Worm (Caenorhabditis elegans) whole organism, L3 larva: ENCODE data around the gene R07E5.4.

Source experiments
- aly-2 ChIP-seq: fragments of 150-350 bp; optimal IDR thresholded peaks from 2 replicates; lab custom pipeline; 2014; ENCODE audit warnings: missing biosample characterization, missing genetic modification characterization
- ceh-28 ChIP-seq: fragments of 150-350 bp; optimal IDR thresholded peaks from 2 replicates; lab custom pipeline; 2014; ENCODE audit warnings: missing biosample characterization, missing genetic modification reagents, missing genetic modification characterization
- ceh-9 ChIP-seq: sonication (generic microtip); optimal IDR thresholded peaks from 2 replicates; lab custom pipeline; 2018; ENCODE audit warnings: missing biosample characterization, missing genetic modification characterization
- daf-12 ChIP-seq: fragments of 150-350 bp; optimal IDR thresholded peaks from 2 replicates; lab custom pipeline; 2014; ENCODE audit warnings: missing biosample characterization, missing genetic modification reagents, missing genetic modification characterization
- elt-2 ChIP-seq: sonication (generic microtip); optimal IDR thresholded peaks from 2 replicates; lab custom pipeline; 2016; ENCODE audit warnings: missing genetic modification reagents, mild to moderate bottlenecking, missing genetic modification characterization, missing compliant biosample characterization
- elt-3 ChIP-seq, 3 experiments: fragments of 150-350 bp in 1 of 3; sonication (generic microtip) in 2 of 3; optimal IDR thresholded peaks; 2 replicates in 2 of 3; 4 replicates in 1 of 3; lab custom pipeline; 2014 to 2017; ENCODE audit warnings: missing biosample characterization in 3 of 3, missing genetic modification characterization in 3 of 3
- eor-1 ChIP-seq, 2 experiments: fragments of 150-350 bp; optimal IDR thresholded peaks; 2 replicates each; lab custom pipeline; 2014 to 2018; ENCODE audit warnings: missing biosample characterization in 2 of 2, missing genetic modification characterization in 2 of 2
- fkh-2 ChIP-seq: fragments of 150-350 bp; optimal IDR thresholded peaks from 2 replicates; lab custom pipeline; 2014; ENCODE audit warnings: missing biosample characterization, missing genetic modification reagents, missing genetic modification characterization
- hmg-11 ChIP-seq: sonication (generic microtip); optimal IDR thresholded peaks from 2 replicates; lab custom pipeline; 2016; ENCODE audit warnings: missing genetic modification characterization, missing compliant biosample characterization
- jun-1 ChIP-seq: fragments of 150-350 bp; optimal IDR thresholded peaks from 2 replicates; lab custom pipeline; 2014; ENCODE audit warnings: missing biosample characterization, missing genetic modification reagents, missing genetic modification characterization
- lin-15B ChIP-seq: fragments of 150-350 bp; optimal IDR thresholded peaks from 2 replicates; lab custom pipeline; 2014; ENCODE audit warnings: missing biosample characterization, missing genetic modification characterization
- lin-39 ChIP-seq: fragments of 150-350 bp; optimal IDR thresholded peaks from 2 replicates; lab custom pipeline; 2018; ENCODE audit warnings: missing biosample characterization, missing genetic modification reagents, missing genetic modification characterization
- lsy-12 ChIP-seq: sonication (generic microtip); optimal IDR thresholded peaks from 2 replicates; lab custom pipeline; 2016; ENCODE audit warnings: mild to moderate bottlenecking, missing genetic modification characterization, missing compliant biosample characterization
- mdl-1 ChIP-seq: fragments of 150-350 bp; optimal IDR thresholded peaks from 2 replicates; lab custom pipeline; 2014; ENCODE audit warnings: missing biosample characterization, missing genetic modification characterization
- nfya-1 ChIP-seq: sonication (generic microtip); optimal IDR thresholded peaks from 2 replicates; lab custom pipeline; 2017; ENCODE audit warnings: missing genetic modification characterization, mild to moderate bottlenecking, missing compliant biosample characterization, antibody characterized with exemption, moderate library complexity; ENCODE audit not compliant: insufficient read depth
- nhr-11 ChIP-seq: fragments of 150-350 bp; optimal IDR thresholded peaks from 2 replicates; lab custom pipeline; 2014; ENCODE audit warnings: missing biosample characterization, missing genetic modification characterization
- nhr-23 ChIP-seq: fragments of 150-350 bp; optimal IDR thresholded peaks from 2 replicates; lab custom pipeline; 2014; ENCODE audit warnings: missing biosample characterization, missing genetic modification reagents, missing genetic modification characterization
- nhr-237 ChIP-seq: fragments of 150-350 bp; optimal IDR thresholded peaks from 2 replicates; lab custom pipeline; 2014; ENCODE audit warnings: missing biosample characterization, missing genetic modification characterization
- nhr-25 ChIP-seq: sonication (generic microtip); optimal IDR thresholded peaks from 2 replicates; lab custom pipeline; 2017; ENCODE audit warnings: missing biosample characterization, missing genetic modification characterization
- nhr-28 ChIP-seq: fragments of 150-350 bp; optimal IDR thresholded peaks from 2 replicates; lab custom pipeline; 2014; ENCODE audit warnings: missing biosample characterization, missing genetic modification characterization
- nhr-43 ChIP-seq: sonication (generic microtip); optimal IDR thresholded peaks from 2 replicates; lab custom pipeline; 2016; ENCODE audit warnings: mild to moderate bottlenecking, missing genetic modification characterization, missing compliant biosample characterization; ENCODE audit not compliant: poor library complexity, severe bottlenecking
- nhr-67 ChIP-seq: fragments of 150-350 bp; optimal IDR thresholded peaks from 2 replicates; lab custom pipeline; 2014; ENCODE audit warnings: missing biosample characterization, missing genetic modification characterization
- nhr-77 ChIP-seq: fragments of 150-350 bp; optimal IDR thresholded peaks from 2 replicates; lab custom pipeline; 2014; ENCODE audit warnings: missing biosample characterization, missing genetic modification characterization
- pha-4 ChIP-seq: fragments of 150-350 bp; optimal IDR thresholded peaks from 2 replicates; lab custom pipeline; 2014; ENCODE audit warnings: missing biosample characterization, missing genetic modification reagents, missing genetic modification characterization
- pqm-1 ChIP-seq: fragments of 150-350 bp; optimal IDR thresholded peaks from 2 replicates; lab custom pipeline; 2017; ENCODE audit warnings: missing biosample characterization, missing genetic modification characterization, inconsistent platforms
- skn-1 ChIP-seq: fragments of 150-350 bp; optimal IDR thresholded peaks from 2 replicates; lab custom pipeline; 2014; ENCODE audit warnings: missing biosample characterization, missing genetic modification characterization
- snpc-4 ChIP-seq: fragments of 150-350 bp; optimal IDR thresholded peaks from 2 replicates; lab custom pipeline; 2014; ENCODE audit warnings: missing biosample characterization, missing genetic modification characterization
- tbx-2 ChIP-seq: sonication (generic microtip); optimal IDR thresholded peaks from 2 replicates; lab custom pipeline; 2016; ENCODE audit warnings: mild to moderate bottlenecking, missing genetic modification characterization, missing compliant biosample characterization
- ztf-11 ChIP-seq: fragments of 150-350 bp; optimal IDR thresholded peaks from 2 replicates; lab custom pipeline; 2014; ENCODE audit warnings: missing biosample characterization, missing genetic modification characterization

Gene R07E5.4

DNA sequence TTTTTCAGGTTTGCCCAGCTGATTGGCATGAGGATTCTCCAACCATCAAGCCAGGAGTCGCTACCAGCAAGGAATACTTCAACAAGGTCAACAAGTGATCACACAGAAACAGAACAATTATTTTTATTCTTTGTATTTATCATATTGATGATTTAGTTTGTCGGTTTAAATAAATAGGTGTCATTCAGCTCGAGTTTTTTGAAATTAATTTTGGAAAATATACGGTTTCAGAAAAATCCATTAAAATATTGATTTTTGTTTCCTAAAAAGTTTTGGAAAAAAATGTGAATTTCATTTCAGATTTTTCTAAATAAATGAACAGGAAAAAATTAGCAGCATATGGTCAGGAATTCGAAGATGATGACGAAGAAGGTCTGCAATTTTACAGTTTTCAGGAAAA is 13.7 kb downstream of the R07E5.4 start, which contains the start of gene gpch-1:
Gene gpch-1 (plus strand): TSS at position 301 of the 400 bp plus-strand sequence.
- TF ChIP-seq lin-39 (tag; lab: Kevin White, UChicago) (no peak), nhr-67 (tag; lab: Kevin White, UChicago) (no peak), nhr-77 (tag; lab: Kevin White, UChicago) (no peak), fkh-2 (no peak), nhr-237 (no peak)
- TF ChIP-seq, all 47 proteins: peak for 0

DNA sequence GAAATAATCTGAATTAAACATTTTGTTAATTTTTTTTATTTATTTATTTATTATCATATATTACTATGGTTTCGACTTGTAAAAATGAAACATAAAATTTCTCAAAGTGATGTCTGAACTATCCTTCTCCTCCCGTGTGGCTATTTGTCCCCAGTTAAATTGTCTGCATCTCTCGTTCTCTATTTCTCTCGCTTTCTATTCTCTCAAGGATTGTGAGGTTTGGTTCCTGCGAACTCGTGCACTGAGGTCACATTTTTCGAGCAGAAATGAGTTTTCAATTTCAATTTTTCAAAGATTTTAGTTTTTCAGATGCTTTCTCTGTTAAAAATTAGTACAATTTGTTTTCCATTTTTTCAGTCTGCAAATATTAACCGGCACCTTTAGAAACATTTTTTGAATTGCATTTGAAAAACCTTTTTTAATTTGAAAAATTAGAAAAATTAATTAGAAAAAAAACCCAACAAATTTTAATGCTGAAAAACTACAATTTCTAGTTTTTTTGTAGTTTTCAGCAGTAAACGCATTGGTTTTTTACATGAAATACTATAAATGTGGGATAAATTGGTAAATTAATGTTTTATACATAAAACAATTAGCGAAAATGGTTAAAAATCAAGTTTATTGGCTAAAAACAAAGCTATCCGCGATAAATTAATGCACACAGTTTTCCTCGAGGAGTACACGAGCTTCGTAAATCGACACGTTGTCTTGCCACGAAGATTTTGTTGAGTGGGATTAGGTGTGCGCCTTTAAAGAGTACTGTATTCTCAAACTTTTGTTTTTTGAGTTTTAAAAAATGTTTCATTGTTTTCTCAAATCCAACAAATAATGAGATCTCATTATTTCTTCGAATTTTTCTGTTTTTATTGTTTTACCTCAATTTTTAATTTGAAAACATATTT is 17.8 kb downstream of the R07E5.4 start:
- TF ChIP-seq elt-2 = peak; percentile 36
- peak; percentile 22 for TF ChIP-seq jun-1 (tag; lab: Kevin White, UChicago)
- peak; percentile 10 for TF ChIP-seq pqm-1 (tag; lab: Kevin White, UChicago)
- TF ChIP-seq snpc-4 = peak; percentile 72
- TF ChIP-seq nfya-1 = peak; percentile 49
- peak; percentile 8 for TF ChIP-seq lin-15B
- peak; percentile 30 for TF ChIP-seq pha-4 (tag; lab: Kevin White, UChicago)
- no peak for TF ChIP-seq lsy-12 (tag; lab: Kevin White, UChicago)
- no peak for TF ChIP-seq lin-39 (tag; lab: Kevin White, UChicago)

DNA sequence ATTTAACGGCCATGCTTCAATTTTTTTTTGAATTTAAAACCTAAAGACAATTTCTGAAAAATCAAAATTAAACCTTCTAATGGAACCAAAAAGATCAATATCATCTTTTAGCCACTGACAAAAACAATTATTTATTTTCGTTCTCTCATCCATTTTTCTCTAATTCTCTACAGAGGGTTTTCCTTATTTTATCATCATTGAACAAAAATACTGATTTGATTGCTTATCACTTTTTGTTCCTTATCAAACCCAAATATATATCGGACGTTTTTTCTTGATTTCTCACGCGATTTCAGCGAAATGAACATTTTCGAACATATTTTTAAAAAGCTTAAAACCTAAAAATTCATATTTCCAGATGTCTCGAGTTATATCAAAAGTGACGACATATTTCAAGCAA is 18.5 kb downstream of the R07E5.4 start, which contains the start of gene mpc-1:
Gene mpc-1 (plus strand): TSS at position 359 of the 400 bp plus-strand sequence.
- peak; percentile 19 for TF ChIP-seq ceh-28 (tag; lab: Kevin White, UChicago)
- TF ChIP-seq fkh-2 = no peak
- no peak for TF ChIP-seq ceh-9 (tag; lab: Kevin White, UChicago)
- TF ChIP-seq pqm-1 (tag; lab: Kevin White, UChicago) = peak; percentile 95
- no peak for TF ChIP-seq nhr-77 (tag; lab: Kevin White, UChicago)
- peak in 2 of 3 experiments; percentile 68 to 80 for TF ChIP-seq elt-3 (tag; optimal IDR thresholded peaks at IDR 0.05; lab: Kevin White, UChicago)
- TF ChIP-seq elt-2 = peak; percentile 89
- TF ChIP-seq skn-1 (tag; lab: Kevin White, UChicago) = peak; percentile 48
- TF ChIP-seq snpc-4 = peak; percentile 57
- TF ChIP-seq aly-2 = no peak
- peak; percentile 51 for TF ChIP-seq jun-1 (tag; lab: Kevin White, UChicago)
- TF ChIP-seq pha-4 (tag; lab: Kevin White, UChicago) = peak; percentile 64
- TF ChIP-seq, all 47 proteins: peak for 8

DNA sequence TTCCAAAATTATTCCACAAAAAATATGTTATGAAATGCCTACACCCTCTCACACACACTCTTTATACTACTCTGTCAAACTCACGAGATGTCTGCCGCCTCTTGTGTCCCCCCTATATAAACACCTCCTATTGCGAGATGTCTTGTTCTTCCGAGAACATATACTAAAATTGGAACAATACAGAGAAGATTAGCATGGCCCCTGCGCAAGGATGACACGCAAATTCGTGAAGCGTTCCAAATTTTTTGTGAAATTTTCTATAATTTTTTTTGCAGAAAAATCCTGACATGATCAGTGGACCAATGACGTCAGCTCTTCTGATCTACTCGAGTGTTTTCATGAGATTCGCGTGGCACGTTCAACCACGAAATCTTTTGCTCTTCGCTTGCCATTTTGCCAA is 19.4 kb downstream of the R07E5.4 start:
- TF ChIP-seq lin-15B = peak; percentile 0
- TF ChIP-seq snpc-4 = peak; percentile 98
- TF ChIP-seq nhr-23 (tag; lab: Kevin White, UChicago) = peak; percentile 29
- peak; percentile 43 for TF ChIP-seq hmg-11 (tag; lab: Kevin White, UChicago)
- peak; percentile 9 for TF ChIP-seq tbx-2 (tag; lab: Kevin White, UChicago)
- peak; percentile 14 for TF ChIP-seq pha-4 (tag; lab: Kevin White, UChicago)
- TF ChIP-seq nfya-1 = peak; percentile 55
- peak; percentile 71 for TF ChIP-seq nhr-43 (tag; lab: Kevin White, UChicago)
- TF ChIP-seq elt-2 = peak; percentile 30
- peak; percentile 33 for TF ChIP-seq lin-39 (tag; lab: Kevin White, UChicago)
- peak; percentile 63 for TF ChIP-seq lsy-12 (tag; lab: Kevin White, UChicago)
- TF ChIP-seq nhr-25 (tag; lab: Kevin White, UChicago) = peak; percentile 22

DNA sequence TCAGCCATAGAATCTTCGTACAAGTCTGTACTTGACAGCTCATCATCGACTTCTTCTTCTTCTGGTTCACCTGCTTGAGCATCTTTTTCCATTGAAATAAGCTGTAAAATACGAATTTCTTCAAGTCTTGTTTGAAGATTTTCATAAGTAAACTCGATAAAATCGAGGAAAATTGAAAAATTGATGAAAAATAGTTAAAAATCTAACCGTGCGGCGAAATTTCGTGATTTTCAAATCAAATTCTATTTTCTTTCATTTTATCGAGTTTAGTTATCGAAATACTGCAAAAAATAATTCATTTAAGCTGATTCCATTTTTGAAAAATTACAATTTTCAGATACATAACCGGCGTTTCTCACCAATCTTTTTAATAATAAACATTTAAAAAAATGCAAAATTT is 20.5 kb downstream of the R07E5.4 start, which contains the start of gene R07E5.11:
Gene R07E5.11 (minus strand): TSS at position 101 of the 400 bp plus-strand sequence.
- no peak for TF ChIP-seq nhr-28
- TF ChIP-seq nhr-11 (tag; lab: Kevin White, UChicago) = no peak
- TF ChIP-seq mdl-1 (tag; lab: Kevin White, UChicago) = no peak
- no peak for TF ChIP-seq ceh-9 (tag; lab: Kevin White, UChicago)
- TF ChIP-seq eor-1 (tag; optimal IDR thresholded peaks at IDR 0.05; lab: Kevin White, UChicago) = no peak
- TF ChIP-seq ztf-11 (tag; lab: Kevin White, UChicago) = no peak
- no peak for TF ChIP-seq daf-12 (tag; lab: Kevin White, UChicago)
